Worm (Caenorhabditis elegans): ENCODE measurements around the gene Y69F12A.1.

DNA sequence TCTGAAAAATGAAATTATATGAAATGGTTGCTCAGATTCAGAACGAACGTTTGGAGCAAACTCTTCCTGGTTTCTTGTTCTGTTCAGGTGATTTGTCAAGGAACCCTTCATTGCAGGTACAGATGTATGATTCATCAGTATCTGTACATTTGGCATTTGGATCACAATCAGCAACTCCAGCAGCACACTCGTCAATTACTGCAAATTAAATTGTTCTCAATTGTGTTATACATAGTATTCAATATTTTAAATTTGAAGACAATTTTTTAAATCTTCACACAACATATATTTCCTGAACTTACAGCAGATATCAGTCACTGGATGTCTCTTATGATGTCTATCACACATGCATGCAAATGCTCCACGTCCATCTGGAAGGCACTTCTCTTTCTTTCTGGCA, 28.0 kb downstream of the Y69F12A.1 start:
- no peak for TF ChIP-seq mdl-1 (tag; optimal IDR thresholded peaks at IDR 0.05)
- no peak for TF ChIP-seq nhr-11 (tag; optimal IDR thresholded peaks at IDR 0.05)

All from whole organism, L2 larva.